Fruit fly (Drosophila melanogaster) whole organism, wandering third instar larva: ENCODE data around the gene CG31244.

Experiments
- Abd-B ChIP-seq: fragments of >200 bp; optimal IDR thresholded peaks from 2 replicates; lab custom pipeline; 2017; ENCODE audit warnings: missing biosample characterization, missing genetic modification characterization
- CG32264 ChIP-seq: fragments of 200-800 bp; sonication (Bioruptor generic); optimal IDR thresholded peaks from 2 replicates; lab custom pipeline; 2016; ENCODE audit warnings: missing biosample characterization, missing genetic modification characterization
- CG9705 ChIP-seq: fragments of 200-800 bp; sonication (Bioruptor generic); optimal IDR thresholded peaks from 2 replicates; lab custom pipeline; 2018; ENCODE audit warnings: missing biosample characterization, mild to moderate bottlenecking, missing genetic modification characterization
- CrebA ChIP-seq: fragments of 200-800 bp; sonication (Bioruptor generic); optimal IDR thresholded peaks from 2 replicates; lab custom pipeline; 2016; ENCODE audit warnings: missing biosample characterization, mild to moderate bottlenecking, missing genetic modification characterization, borderline replicate concordance
- Dfd ChIP-seq: fragments of >200 bp; optimal IDR thresholded peaks from 2 replicates; lab custom pipeline; 2017; ENCODE audit warnings: missing biosample characterization, missing genetic modification characterization
- Dif ChIP-seq: fragments of 200-275, 200-300 bp; sonication (Bioruptor generic); optimal IDR thresholded peaks from 2 replicates; lab custom pipeline; 2018; ENCODE audit warnings: missing biosample characterization, missing genetic modification characterization; ENCODE audit not compliant: partially characterized antibody
- GATAd ChIP-seq: sonication (Bioruptor generic); optimal IDR thresholded peaks from 2 replicates; lab custom pipeline; 2016; ENCODE audit warnings: missing biosample characterization, missing genetic modification characterization
- HLH106 ChIP-seq: fragments of 200-800 bp; optimal IDR thresholded peaks from 3 replicates; lab custom pipeline; 2019; ENCODE audit warnings: missing biosample characterization, mild to moderate bottlenecking, missing genetic modification characterization, moderate library complexity
- Hnf4 ChIP-seq: fragments of 200-800 bp; sonication (Bioruptor generic); optimal IDR thresholded peaks from 2 replicates; lab custom pipeline; 2016; ENCODE audit warnings: missing biosample characterization, mild to moderate bottlenecking, missing genetic modification characterization
- Hr78 ChIP-seq: fragments of >200 bp; optimal IDR thresholded peaks from 2 replicates; lab custom pipeline; 2017; ENCODE audit warnings: missing biosample characterization, missing genetic modification characterization
- Hr83 ChIP-seq: fragments of 200-300 bp; sonication (Bioruptor generic); optimal IDR thresholded peaks from 2 replicates; lab custom pipeline; 2016; ENCODE audit warnings: missing biosample characterization, mild to moderate bottlenecking, missing genetic modification characterization, moderate library complexity; ENCODE audit not compliant: poor library complexity, severe bottlenecking
- Jra ChIP-seq: sonication (Bioruptor generic); optimal IDR thresholded peaks from 2 replicates; lab custom pipeline; 2016; ENCODE audit warnings: missing biosample characterization, missing genetic modification characterization
- Mio ChIP-seq: sonication (Bioruptor generic); optimal IDR thresholded peaks from 2 replicates; lab custom pipeline; 2016; ENCODE audit warnings: missing biosample characterization, missing genetic modification characterization
- Myc ChIP-seq: fragments of >200 bp; optimal IDR thresholded peaks from 2 replicates; lab custom pipeline; 2017
- N ChIP-seq: fragments of >200 bp; optimal IDR thresholded peaks from 2 replicates; lab custom pipeline; 2018; ENCODE audit warnings: missing biosample characterization, missing external identifiers, missing genetic modification characterization
- OdsH ChIP-seq: fragments of 200-800 bp; sonication (Bioruptor generic); optimal IDR thresholded peaks from 2 replicates; lab custom pipeline; 2016; ENCODE audit warnings: missing biosample characterization, mild to moderate bottlenecking, missing genetic modification characterization
- Rel ChIP-seq, 2 experiments: fragments of 200-800 bp; sonication (Bioruptor generic) in 1 of 2; optimal IDR thresholded peaks; 2 replicates in 1 of 2; 3 replicates in 1 of 2; lab custom pipeline; 2016 to 2019; ENCODE audit warnings: mild to moderate bottlenecking in 2 of 2, missing biosample characterization in 2 of 2, missing genetic modification characterization in 2 of 2, moderate library complexity in 1 of 2
- Sp1 ChIP-seq: fragments of 200-800 bp; sonication (Bioruptor generic); optimal IDR thresholded peaks from 3 replicates; lab custom pipeline; 2019; ENCODE audit warnings: missing biosample characterization, mild to moderate bottlenecking, missing genetic modification characterization, moderate library complexity
- Vsx2 ChIP-seq: fragments of 200-300, 225-300 bp; sonication (Bioruptor generic); optimal IDR thresholded peaks from 2 replicates; lab custom pipeline; 2018; ENCODE audit warnings: missing biosample characterization, missing genetic modification characterization; ENCODE audit not compliant: partially characterized antibody
- br ChIP-seq: fragments of 200-800 bp; sonication (Bioruptor generic); optimal IDR thresholded peaks from 2 replicates; lab custom pipeline; 2016; ENCODE audit warnings: missing biosample characterization, missing genetic modification characterization
- brk ChIP-seq: fragments of 200-800 bp; sonication (Bioruptor generic); optimal IDR thresholded peaks from 2 replicates; lab custom pipeline; 2016; ENCODE audit warnings: missing biosample characterization, mild to moderate bottlenecking, missing genetic modification characterization
- dl ChIP-seq, 2 experiments: fragments of 175-275, 200-275 bp in 1 of 2; fragments of 200-275 bp in 1 of 2; sonication (Bioruptor generic); optimal IDR thresholded peaks; lab custom pipeline; 2018; ENCODE audit warnings: mild to moderate bottlenecking in 2 of 2, missing biosample characterization in 2 of 2, missing genetic modification characterization in 2 of 2, moderate library complexity in 2 of 2; ENCODE audit not compliant: partially characterized antibody in 2 of 2, insufficient read depth in 1 of 2
- dmrt93B ChIP-seq: fragments of 200-800 bp; sonication (Bioruptor generic); optimal IDR thresholded peaks from 2 replicates; lab custom pipeline; 2018; ENCODE audit warnings: missing biosample characterization, mild to moderate bottlenecking, missing genetic modification characterization
- dsf ChIP-seq: sonication (Bioruptor generic); optimal IDR thresholded peaks from 2 replicates; lab custom pipeline; 2016; ENCODE audit warnings: missing biosample characterization, missing genetic modification characterization, borderline replicate concordance
- ey ChIP-seq: fragments of 200-800 bp; sonication (Bioruptor generic); optimal IDR thresholded peaks from 2 replicates; lab custom pipeline; 2016; ENCODE audit warnings: missing biosample characterization, missing genetic modification characterization
- foxo ChIP-seq, 2 experiments: fragments of 200-800 bp; sonication (Bioruptor generic); optimal IDR thresholded peaks; 2 replicates in 1 of 2; 3 replicates in 1 of 2; lab custom pipeline; 2016 to 2017; ENCODE audit warnings: missing biosample characterization in 2 of 2, missing genetic modification characterization in 2 of 2
- fru ChIP-seq: fragments of 200-800 bp; sonication (Bioruptor generic); optimal IDR thresholded peaks from 3 replicates; lab custom pipeline; 2016; ENCODE audit warnings: missing biosample characterization, mild to moderate bottlenecking, missing genetic modification characterization
- h ChIP-seq: fragments of 200-800 bp; sonication (Bioruptor generic); optimal IDR thresholded peaks from 3 replicates; lab custom pipeline; 2016; ENCODE audit warnings: missing biosample characterization, mild to moderate bottlenecking, missing genetic modification characterization
- jim ChIP-seq: fragments of 175-275, 200-325 bp; sonication (Bioruptor generic); optimal IDR thresholded peaks from 2 replicates; lab custom pipeline; 2016; ENCODE audit warnings: missing biosample characterization, mild to moderate bottlenecking, missing genetic modification characterization
- lola ChIP-seq: fragments of >200 bp; optimal IDR thresholded peaks from 2 replicates; lab custom pipeline; 2017; ENCODE audit warnings: missing biosample characterization, missing genetic modification characterization
- pan ChIP-seq: fragments of >200 bp; optimal IDR thresholded peaks from 2 replicates; lab custom pipeline; 2017
- psq ChIP-seq: fragments of 200-800 bp; sonication (Bioruptor generic); optimal IDR thresholded peaks from 3 replicates; lab custom pipeline; 2017; ENCODE audit warnings: missing biosample characterization, mild to moderate bottlenecking, missing genetic modification characterization, moderate library complexity
- rgr ChIP-seq: fragments of 200-800 bp; sonication (Bioruptor generic); optimal IDR thresholded peaks from 3 replicates; lab custom pipeline; 2016; ENCODE audit warnings: missing biosample characterization, mild to moderate bottlenecking, missing genetic modification characterization
- sage ChIP-seq: fragments of 200-800 bp; sonication (Bioruptor generic); optimal IDR thresholded peaks from 2 replicates; lab custom pipeline; 2016; ENCODE audit warnings: missing biosample characterization, mild to moderate bottlenecking, missing genetic modification characterization
- sv ChIP-seq: fragments of 200-800 bp; sonication (Bioruptor generic); optimal IDR thresholded peaks from 3 replicates; lab custom pipeline; 2016; ENCODE audit warnings: missing biosample characterization, missing genetic modification characterization
- tai ChIP-seq: sonication (Bioruptor generic); optimal IDR thresholded peaks from 2 replicates; lab custom pipeline; 2016; ENCODE audit warnings: missing biosample characterization, missing genetic modification characterization
- usp ChIP-seq: fragments of >200 bp; optimal IDR thresholded peaks from 2 replicates; lab custom pipeline; 2017; ENCODE audit warnings: missing biosample characterization, missing genetic modification characterization
- woc ChIP-seq: sonication (Bioruptor generic); optimal IDR thresholded peaks from 2 replicates; lab custom pipeline; 2016; ENCODE audit warnings: missing biosample characterization, mild to moderate bottlenecking, missing genetic modification characterization

The CG31244 gene

DNA sequence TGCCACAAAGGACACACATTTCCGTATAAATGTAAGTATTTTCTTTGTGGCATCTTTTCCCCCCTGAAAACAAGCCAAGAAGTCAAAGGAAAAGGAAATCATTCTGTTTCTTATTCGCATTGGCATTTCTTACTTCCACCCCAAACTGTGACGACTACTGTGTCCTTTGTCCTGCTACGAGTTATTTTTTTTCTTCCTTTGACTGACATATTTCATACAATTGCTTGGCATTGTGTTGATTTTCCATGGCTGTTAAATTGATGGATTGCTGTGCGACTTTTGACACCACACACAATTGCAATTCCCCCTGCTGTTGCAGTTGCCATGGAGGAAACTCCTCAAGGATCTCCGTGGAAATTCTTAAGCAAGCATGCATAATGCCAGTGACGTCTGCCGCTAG lies 46.2 kb downstream of the CG31244 start:
- TF ChIP-seq Mio (GFP tag; lab: Kevin White, UChicago) (no peak), fru (GFP tag; lab: Kevin White, UChicago) (no peak), sage (GFP tag; lab: Kevin White, UChicago) (no peak), Myc (lab: Kevin White, UChicago) (no peak), woc (no peak), sv (GFP tag; lab: Kevin White, UChicago) (no peak), lola (no peak), Hr83 (GFP tag; lab: Kevin White, UChicago) (no peak), usp (GFP tag; lab: Kevin White, UChicago) (no peak), Abd-B (GFP tag; lab: Kevin White, UChicago) (no peak), Jra (GFP tag; lab: Kevin White, UChicago) (no peak), jim (GFP tag; lab: Kevin White, UChicago) (no peak), CG32264 (GFP tag; lab: Kevin White, UChicago) (no peak), Sp1 (GFP tag; lab: Kevin White, UChicago) (no peak), dl (GFP tag; optimal IDR thresholded peaks at IDR 0.05; lab: Kevin White, UChicago; ENCODE audit: insufficient read depth in 1 of 2, partially characterized antibody in 2 of 2) (no peak), CrebA (no peak), h (GFP tag; lab: Kevin White, UChicago) (no peak), rgr (GFP tag; lab: Kevin White, UChicago) (no peak), OdsH (GFP tag; lab: Kevin White, UChicago) (no peak), ey (GFP tag; lab: Kevin White, UChicago) (no peak)

dm6 chr3R:19350375-19350943 lies 47.9 kb downstream of the CG31244 start:
- no peak for TF ChIP-seq jim (GFP tag; lab: Kevin White, UChicago)
- no peak for TF ChIP-seq Mio (GFP tag; lab: Kevin White, UChicago)
- TF ChIP-seq Dfd: no peak
- TF ChIP-seq GATAd (GFP tag; lab: Kevin White, UChicago): no peak
- no peak for TF ChIP-seq Abd-B (GFP tag; lab: Kevin White, UChicago)
- TF ChIP-seq CG9705 (GFP tag; lab: Kevin White, UChicago): no peak
- TF ChIP-seq ey (GFP tag; lab: Kevin White, UChicago): no peak
- TF ChIP-seq sv (GFP tag; lab: Kevin White, UChicago): no peak
- no peak for TF ChIP-seq br (GFP tag; lab: Kevin White, UChicago)
- no peak for TF ChIP-seq usp (GFP tag; lab: Kevin White, UChicago)
- no peak for TF ChIP-seq OdsH (GFP tag; lab: Kevin White, UChicago)
- TF ChIP-seq woc: no peak
- TF ChIP-seq HLH106 (tag; lab: Kevin White, UChicago): no peak
- no peak for TF ChIP-seq brk (GFP tag; lab: Kevin White, UChicago)
- no peak for TF ChIP-seq Dif (GFP tag; lab: Kevin White, UChicago)
- no peak for TF ChIP-seq dl (GFP tag; optimal IDR thresholded peaks at IDR 0.05; lab: Kevin White, UChicago; ENCODE audit: insufficient read depth in 1 of 2, partially characterized antibody in 2 of 2)
- no peak for TF ChIP-seq rgr (GFP tag; lab: Kevin White, UChicago)

DNA sequence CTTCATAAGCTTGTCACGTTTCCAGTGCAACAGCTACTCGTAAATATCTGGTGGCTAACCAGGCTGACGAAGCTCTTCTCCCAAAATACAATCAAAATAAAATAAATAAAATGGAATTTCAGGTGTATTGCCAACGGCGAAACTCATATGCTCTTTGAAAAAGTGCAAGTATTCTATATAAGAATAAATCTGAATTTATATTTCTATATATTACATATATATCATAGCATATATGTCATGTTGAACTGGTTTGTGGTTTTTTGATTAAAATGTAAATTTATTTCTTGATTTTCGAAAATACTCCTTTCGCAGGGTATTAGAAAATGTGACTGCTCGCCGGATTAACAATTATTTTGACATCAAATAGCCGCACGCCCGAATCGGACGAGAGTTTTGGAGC lies 50.7 kb downstream of the CG31244 start:
- TF ChIP-seq N (GFP tag; lab: Kevin White, UChicago) (no peak), foxo (GFP tag; optimal IDR thresholded peaks at IDR 0.05; lab: Kevin White, UChicago) (peak in 1 of 2 experiments; percentile 19), CG32264 (GFP tag; lab: Kevin White, UChicago) (no peak), Mio (GFP tag; lab: Kevin White, UChicago) (no peak), CrebA (no peak), jim (GFP tag; lab: Kevin White, UChicago) (no peak), Hr83 (GFP tag; lab: Kevin White, UChicago) (no peak), woc (no peak), Dif (GFP tag; lab: Kevin White, UChicago) (no peak), Dfd (no peak), Vsx2 (GFP tag; lab: Kevin White, UChicago) (no peak), dl (GFP tag; optimal IDR thresholded peaks at IDR 0.05; lab: Kevin White, UChicago; ENCODE audit: insufficient read depth in 1 of 2, partially characterized antibody in 2 of 2) (no peak), fru (GFP tag; lab: Kevin White, UChicago) (no peak), Myc (lab: Kevin White, UChicago) (no peak), sv (GFP tag; lab: Kevin White, UChicago) (no peak), Jra (GFP tag; lab: Kevin White, UChicago) (no peak), pan (no peak), GATAd (GFP tag; lab: Kevin White, UChicago) (no peak), tai (GFP tag; lab: Kevin White, UChicago) (no peak), ey (GFP tag; lab: Kevin White, UChicago) (no peak), Rel (GFP tag; optimal IDR thresholded peaks at IDR 0.05; lab: Kevin White, UChicago) (no peak), Rel (tag; optimal IDR thresholded peaks at IDR 0.05; lab: Kevin White, UChicago) (no peak), br (GFP tag; lab: Kevin White, UChicago) (no peak), Hnf4 (no peak), rgr (GFP tag; lab: Kevin White, UChicago) (peak; percentile 37), h (GFP tag; lab: Kevin White, UChicago) (peak; percentile 9), OdsH (GFP tag; lab: Kevin White, UChicago) (peak; percentile 21), brk (GFP tag; lab: Kevin White, UChicago) (no peak), dsf (GFP tag; lab: Kevin White, UChicago) (no peak), Abd-B (GFP tag; lab: Kevin White, UChicago) (no peak), HLH106 (tag; lab: Kevin White, UChicago) (peak; percentile 57), psq (GFP tag; lab: Kevin White, UChicago) (peak; percentile 25), Hr78 (GFP tag; lab: Kevin White, UChicago) (no peak), CG9705 (GFP tag; lab: Kevin White, UChicago) (no peak), dmrt93B (peak; percentile 4), sage (GFP tag; lab: Kevin White, UChicago) (no peak), Sp1 (GFP tag; lab: Kevin White, UChicago) (peak; percentile 35), lola (no peak), usp (GFP tag; lab: Kevin White, UChicago) (no peak)
